Worm (Caenorhabditis elegans) whole organism, young adult: Measurements from ENCODE around the gene vit-5.

Experiments
- F10E7.11 ChIP-seq: sonication (generic microtip); optimal IDR thresholded peaks from 2 replicates; lab custom pipeline; 2017; ENCODE audit warnings: mild to moderate bottlenecking, missing genetic modification characterization, moderate library complexity, missing compliant biosample characterization
- F57A8.1 ChIP-seq: fragments of 200-800 bp; sonication (Bioruptor generic); optimal IDR thresholded peaks from 2 replicates; lab custom pipeline; 2018; ENCODE audit warnings: mild to moderate bottlenecking, missing genetic modification characterization, moderate library complexity, missing compliant biosample characterization
- F57C9.4 ChIP-seq: sonication (generic microtip); optimal IDR thresholded peaks from 2 replicates; lab custom pipeline; 2017; ENCODE audit warnings: mild to moderate bottlenecking, missing genetic modification characterization, missing compliant biosample characterization
- Y53G8AR.9 ChIP-seq: fragments of 200-800 bp; sonication (Bioruptor generic); conservative IDR thresholded peaks from 2 replicates; pipeline ENCODE4 v1.3.6; 2022; ENCODE audit warnings: missing genetic modification reagents, missing genetic modification characterization, missing compliant biosample characterization
- Y56A3A.18 ChIP-seq: fragments of 200-800 bp; sonication (Bioruptor generic); IDR thresholded peaks from 2 replicates; pipeline ENCODE4 v1.3.6; 2022; ENCODE audit warnings: missing genetic modification reagents, missing genetic modification characterization, missing compliant biosample characterization
- akir-1 ChIP-seq: fragments of 200-800 bp; sonication (Bioruptor generic); optimal IDR thresholded peaks from 2 replicates; lab custom pipeline; 2018; ENCODE audit warnings: mild to moderate bottlenecking, missing genetic modification characterization, moderate library complexity, missing compliant biosample characterization
- ama-1 ChIP-seq, 3 experiments: fragments of 150-350 bp in 1 of 3; sonication (generic microtip) in 2 of 3; optimal IDR thresholded peaks; 2 replicates each; lab custom pipeline; 2014 to 2018; ENCODE audit warnings: missing biosample characterization in 2 of 3, missing genetic modification characterization in 2 of 3, missing genetic modification reagents in 2 of 3
- aptf-3 ChIP-seq: fragments of 200-800 bp; sonication (Bioruptor generic); IDR thresholded peaks from 2 replicates; pipeline ENCODE4 v1.3.6; 2022; ENCODE audit warnings: missing genetic modification characterization, missing compliant biosample characterization
- atf-7 ChIP-seq: sonication (generic microtip); optimal IDR thresholded peaks from 2 replicates; lab custom pipeline; 2017; ENCODE audit warnings: mild to moderate bottlenecking, missing genetic modification characterization, missing compliant biosample characterization
- athp-1 ChIP-seq: sonication (generic microtip); optimal IDR thresholded peaks from 2 replicates; lab custom pipeline; 2017; ENCODE audit warnings: mild to moderate bottlenecking, missing genetic modification characterization, missing compliant biosample characterization
- attf-5 ChIP-seq: fragments of 200-800 bp; sonication (Bioruptor generic); optimal IDR thresholded peaks from 2 replicates; lab custom pipeline; 2018; ENCODE audit warnings: mild to moderate bottlenecking, missing genetic modification characterization, missing compliant biosample characterization
- bed-2 ChIP-seq: fragments of 200-800 bp; sonication (Bioruptor generic); IDR thresholded peaks from 2 replicates; pipeline ENCODE4 v1.3.6; 2022; ENCODE audit warnings: missing genetic modification reagents, missing genetic modification characterization, missing compliant biosample characterization
- cebp-1 ChIP-seq, 2 experiments: fragments of 200-800 bp in 1 of 2; sonication (Bioruptor generic) in 1 of 2; sonication (generic microtip) in 1 of 2; IDR thresholded peaks in 1 of 2; optimal IDR thresholded peaks in 1 of 2; 2 replicates each; pipeline versions ENCODE4 v1.3.6 to Lab custom; 2017 to 2022; ENCODE audit warnings: missing compliant biosample characterization in 2 of 2, missing genetic modification characterization in 2 of 2, mild to moderate bottlenecking in 1 of 2, missing genetic modification reagents in 1 of 2, moderate library complexity in 1 of 2
- chd-7 ChIP-seq: sonication (generic microtip); optimal IDR thresholded peaks from 2 replicates; lab custom pipeline; 2016; ENCODE audit warnings: mild to moderate bottlenecking, missing genetic modification characterization, moderate library complexity, missing compliant biosample characterization
- dpff-1 ChIP-seq: sonication (generic microtip); optimal IDR thresholded peaks from 2 replicates; lab custom pipeline; 2017; ENCODE audit warnings: mild to moderate bottlenecking, missing genetic modification characterization, missing compliant biosample characterization
- fkh-3 ChIP-seq: sonication (generic microtip); optimal IDR thresholded peaks from 2 replicates; lab custom pipeline; 2016; ENCODE audit warnings: mild to moderate bottlenecking, missing genetic modification characterization, missing compliant biosample characterization
- gei-17 ChIP-seq: fragments of 200-800 bp; sonication (Bioruptor generic); optimal IDR thresholded peaks from 2 replicates; lab custom pipeline; 2018; ENCODE audit warnings: mild to moderate bottlenecking, missing genetic modification characterization, missing compliant biosample characterization
- hlh-12 ChIP-seq: sonication (generic microtip); optimal IDR thresholded peaks from 2 replicates; lab custom pipeline; 2016; ENCODE audit warnings: missing genetic modification characterization, missing compliant biosample characterization
- hmg-1.2 ChIP-seq: fragments of 200-800 bp; sonication (Bioruptor generic); IDR thresholded peaks from 2 replicates; pipeline ENCODE4 v1.3.6; 2022; ENCODE audit warnings: missing genetic modification reagents, missing genetic modification characterization, missing compliant biosample characterization
- let-607 ChIP-seq, 2 experiments: fragments of 200-800 bp in 1 of 2; sonication (Bioruptor generic) in 1 of 2; sonication (generic microtip) in 1 of 2; optimal IDR thresholded peaks; 2 replicates each; lab custom pipeline; 2016 to 2018; ENCODE audit warnings: mild to moderate bottlenecking in 2 of 2, missing compliant biosample characterization in 2 of 2, missing genetic modification characterization in 2 of 2, moderate library complexity in 2 of 2, missing genotype in 1 of 2
- lsl-1 ChIP-seq: fragments of 200-800 bp; sonication (Bioruptor generic); optimal IDR thresholded peaks from 2 replicates; lab custom pipeline; 2018; ENCODE audit warnings: mild to moderate bottlenecking, missing genetic modification characterization, moderate library complexity, missing compliant biosample characterization
- madf-3 ChIP-seq: fragments of 200-800 bp; sonication (Bioruptor generic); IDR thresholded peaks from 2 replicates; pipeline ENCODE4 v1.3.6; 2022; ENCODE audit warnings: missing genetic modification reagents, missing genetic modification characterization, missing compliant biosample characterization
- nhr-179 ChIP-seq: sonication (generic microtip); optimal IDR thresholded peaks from 2 replicates; lab custom pipeline; 2016; ENCODE audit warnings: mild to moderate bottlenecking, missing genetic modification characterization, missing compliant biosample characterization
- nhr-27 ChIP-seq: fragments of 200-800 bp; sonication (Bioruptor generic); optimal IDR thresholded peaks from 2 replicates; lab custom pipeline; 2018; ENCODE audit warnings: mild to moderate bottlenecking, missing genetic modification characterization, moderate library complexity, missing compliant biosample characterization
- pbrm-1 ChIP-seq: fragments of 200-800 bp; sonication (Bioruptor generic); IDR thresholded peaks from 2 replicates; pipeline ENCODE4 v1.3.6; 2022; ENCODE audit warnings: missing genetic modification reagents, missing genetic modification characterization, missing compliant biosample characterization
- pha-4 ChIP-seq: fragments of 150-350 bp; sonication (generic microtip); optimal IDR thresholded peaks from 2 replicates; lab custom pipeline; 2014; ENCODE audit warnings: missing biosample characterization, missing genetic modification reagents, missing genetic modification characterization
- rpc-1 ChIP-seq, 2 experiments: fragments of 150-350 bp in 1 of 2; sonication (generic microtip) in 1 of 2; optimal IDR thresholded peaks; 2 replicates each; lab custom pipeline; 2014 to 2018; ENCODE audit warnings: missing biosample characterization in 1 of 2, missing genetic modification characterization in 1 of 2, missing genetic modification reagents in 1 of 2, missing genotype in 1 of 2
- snpc-1.1 ChIP-seq: sonication (generic microtip); optimal IDR thresholded peaks from 2 replicates; lab custom pipeline; 2017; ENCODE audit warnings: missing genetic modification characterization, mild to moderate bottlenecking, missing compliant biosample characterization, antibody characterized with exemption, moderate library complexity, missing genotype, missing genetic modification reagents; ENCODE audit not compliant: insufficient read depth
- snpc-3.4 ChIP-seq: sonication (generic microtip); optimal IDR thresholded peaks from 2 replicates; lab custom pipeline; 2017; ENCODE audit warnings: missing genetic modification characterization, mild to moderate bottlenecking, missing compliant biosample characterization, antibody characterized with exemption, moderate library complexity, missing genotype, missing genetic modification reagents
- tbp1 ChIP-seq: fragments of 200-800 bp; sonication (Bioruptor generic); optimal IDR thresholded peaks from 2 replicates; lab custom pipeline; 2018; ENCODE audit warnings: mild to moderate bottlenecking, missing genetic modification characterization, missing compliant biosample characterization
- tbx-9 ChIP-seq: sonication (generic microtip); optimal IDR thresholded peaks from 2 replicates; lab custom pipeline; 2016; ENCODE audit warnings: borderline replicate concordance, missing genetic modification characterization, inconsistent platforms, missing compliant biosample characterization
- zfh-2 ChIP-seq: fragments of 200-800 bp; sonication (Bioruptor generic); conservative IDR thresholded peaks from 2 replicates; pipeline ENCODE4 v1.3.6; 2022; ENCODE audit warnings: missing genetic modification reagents, missing genetic modification characterization, missing compliant biosample characterization
- zim-3 ChIP-seq: sonication (generic microtip); optimal IDR thresholded peaks from 2 replicates; lab custom pipeline; 2017; ENCODE audit warnings: mild to moderate bottlenecking, missing genetic modification characterization, moderate library complexity, missing compliant biosample characterization
- ztf-25 ChIP-seq: fragments of 200-800 bp; sonication (Bioruptor generic); IDR thresholded peaks from 2 replicates; pipeline ENCODE4 v1.3.6; 2022; ENCODE audit warnings: missing genetic modification reagents, missing genetic modification characterization, missing compliant biosample characterization
- ztf-26 ChIP-seq: sonication (generic microtip); optimal IDR thresholded peaks from 2 replicates; lab custom pipeline; 2017; ENCODE audit warnings: missing genetic modification characterization, missing compliant biosample characterization
- ztf-3 ChIP-seq: fragments of 200-800 bp; sonication (Bioruptor generic); optimal IDR thresholded peaks from 2 replicates; lab custom pipeline; 2018; ENCODE audit warnings: mild to moderate bottlenecking, missing genetic modification characterization, missing compliant biosample characterization
- ztf-6 ChIP-seq: fragments of 200-800 bp; sonication (Bioruptor generic); IDR thresholded peaks from 2 replicates; pipeline ENCODE4 v1.3.6; 2022; ENCODE audit warnings: missing genetic modification reagents, missing genetic modification characterization, missing compliant biosample characterization

The vit-5 gene

ce11 chrX:3439823-3440222 lies 36.6 kb downstream of the vit-5 start:
- TF ChIP-seq fkh-3 (tag; lab: Kevin White, UChicago): no peak
- TF ChIP-seq zim-3: no peak
- no peak for TF ChIP-seq ama-1 (optimal IDR thresholded peaks at IDR 0.05; lab: Kevin White, UChicago)
- no peak for TF ChIP-seq ama-1 (GFP tag; optimal IDR thresholded peaks at IDR 0.05; lab: Kevin White, UChicago)
- TF ChIP-seq ztf-6 (GFP tag; lab: Robert Waterston, UW): no peak
- no peak for TF ChIP-seq zfh-2
- TF ChIP-seq hlh-12 (tag; lab: Kevin White, UChicago): no peak
- TF ChIP-seq chd-7 (tag; lab: Kevin White, UChicago): no peak
- TF ChIP-seq dpff-1 (tag; lab: Kevin White, UChicago): no peak
- no peak for TF ChIP-seq F57A8.1 (GFP tag; lab: Kevin White, UChicago)
- no peak for TF ChIP-seq athp-1 (tag; lab: Kevin White, UChicago)
- TF ChIP-seq, all 124 proteins: peak for 0

DNA sequence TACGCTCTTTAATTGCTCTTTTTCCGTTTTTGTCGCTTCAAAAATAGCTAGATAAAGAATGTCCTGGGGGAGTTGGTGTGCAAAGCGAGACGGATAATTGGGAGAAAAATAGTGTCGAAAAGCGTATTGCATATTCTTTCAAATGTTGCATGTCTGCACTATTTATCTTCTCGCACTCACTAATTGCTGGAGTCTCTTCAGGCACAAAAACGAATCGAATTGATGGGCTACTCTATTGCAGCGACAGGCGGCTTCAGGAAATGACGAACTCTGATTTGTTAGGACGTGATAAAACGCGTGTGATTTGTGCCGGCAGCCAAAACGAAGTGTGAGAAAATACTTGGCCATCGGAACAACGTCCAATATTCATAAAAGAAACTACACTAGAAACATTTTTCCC lies 37.0 kb downstream of the vit-5 start:
- no peak for TF ChIP-seq athp-1 (tag; lab: Kevin White, UChicago)
- no peak for TF ChIP-seq tbx-9
- TF ChIP-seq Y56A3A.18 (GFP tag; lab: Robert Waterston, UW): no peak
- no peak for TF ChIP-seq nhr-27 (tag; lab: Kevin White, UChicago)
- no peak for TF ChIP-seq bed-2
- no peak for TF ChIP-seq snpc-3.4 (tag; lab: Kevin White, UChicago)
- no peak for TF ChIP-seq F57C9.4 (tag; lab: Kevin White, UChicago)
- TF ChIP-seq gei-17: no peak
- TF ChIP-seq lsl-1 (GFP tag; lab: Kevin White, UChicago): no peak
- TF ChIP-seq madf-3 (GFP tag; lab: Robert Waterston, UW): no peak
- TF ChIP-seq ztf-25: no peak
- TF ChIP-seq rpc-1 (optimal IDR thresholded peaks at IDR 0.05; lab: Kevin White, UChicago): no peak
- TF ChIP-seq rpc-1 (tag; optimal IDR thresholded peaks at IDR 0.05; lab: Kevin White, UChicago): no peak
- TF ChIP-seq attf-5: no peak

- TF ChIP-seq gei-17: no peak
- no peak for TF ChIP-seq tbp1
Measured at ce11 chrX:3441539-3441938, 38.3 kb downstream of the vit-5 start, which contains the start of gene ZK813.3. ZK813.3 (plus strand) TSS chrX:3441839.

DNA sequence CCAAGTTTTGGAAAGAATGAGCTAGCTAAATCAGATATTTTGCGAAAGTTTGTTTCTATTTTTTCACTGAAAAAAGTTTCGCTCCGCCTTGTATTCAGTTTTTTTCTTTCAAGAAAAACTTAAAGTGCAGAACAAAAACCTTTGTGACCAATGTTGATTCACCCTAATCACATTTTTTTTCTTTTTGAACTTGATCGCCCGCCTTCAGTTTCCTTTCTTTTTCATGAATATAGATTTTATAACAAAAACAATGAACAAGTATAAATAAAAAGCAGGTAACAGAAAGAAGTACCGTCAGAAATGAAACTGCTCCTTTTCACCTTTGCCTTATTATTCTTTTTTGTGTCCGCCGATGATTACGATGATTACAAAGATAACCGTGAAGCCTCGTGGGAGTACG lies 40.3 kb downstream of the vit-5 start, which contains the start of gene ZK813.2:
TSS of gene ZK813.2 (plus strand) at position 301 of the 400 bp plus-strand sequence.
- TF ChIP-seq pha-4 (tag; lab: Kevin White, UChicago) (no peak), akir-1 (GFP tag; lab: Kevin White, UChicago) (no peak), nhr-179 (tag; lab: Kevin White, UChicago) (no peak), pbrm-1 (no peak), let-607 (tag; optimal IDR thresholded peaks at IDR 0.05; lab: Kevin White, UChicago) (no peak), F10E7.11 (tag; lab: Kevin White, UChicago) (no peak), ztf-3 (GFP tag; lab: Kevin White, UChicago) (no peak), madf-3 (GFP tag; lab: Robert Waterston, UW) (no peak), Y53G8AR.9 (GFP tag; lab: Robert Waterston, UW) (no peak), chd-7 (tag; lab: Kevin White, UChicago) (no peak), rpc-1 (optimal IDR thresholded peaks at IDR 0.05; lab: Kevin White, UChicago) (no peak), rpc-1 (tag; optimal IDR thresholded peaks at IDR 0.05; lab: Kevin White, UChicago) (no peak), snpc-3.4 (tag; lab: Kevin White, UChicago) (no peak), cebp-1 (GFP tag; IDR thresholded peaks at IDR 0.05; lab: Robert Waterston, UW) (no peak), cebp-1 (tag; optimal IDR thresholded peaks at IDR 0.05; lab: Kevin White, UChicago) (no peak), aptf-3 (GFP tag; lab: Robert Waterston, UW) (no peak), hmg-1.2 (GFP tag; lab: Robert Waterston, UW) (no peak), snpc-1.1 (tag; lab: Kevin White, UChicago) (no peak), ztf-26 (tag; lab: Kevin White, UChicago) (no peak), atf-7 (tag; lab: Kevin White, UChicago) (no peak)
